Fruit fly (Drosophila melanogaster) whole organism, embryonic: ENCODE results near the gene CG4593.

Experiments
- Atf-2 ChIP-seq: fragments of 200-800 bp; sonication (Bioruptor generic); optimal IDR thresholded peaks from 2 replicates; lab custom pipeline; 2016; ENCODE audit warnings: missing biosample characterization, missing genetic modification characterization
- CG10274 ChIP-seq: fragments of 200-800 bp; sonication (Bioruptor generic); optimal IDR thresholded peaks from 3 replicates; lab custom pipeline; 2017; ENCODE audit warnings: missing biosample characterization, mild to moderate bottlenecking, missing genetic modification characterization
- CG10366 ChIP-seq: fragments of 200-800 bp; sonication (Bioruptor generic); IDR thresholded peaks from 2 replicates; pipeline ENCODE4 v1.3.6; 2022; ENCODE audit warnings: missing biosample characterization, missing genetic modification characterization
- CG10959 ChIP-seq: fragments of 200-800 bp; sonication (Bioruptor generic); IDR thresholded peaks from 2 replicates; pipeline ENCODE4 v1.3.6; 2022; ENCODE audit warnings: missing biosample characterization, missing genetic modification characterization
- CG11085 ChIP-seq: fragments of 200-800 bp; sonication (Bioruptor generic); IDR thresholded peaks from 2 replicates; pipeline ENCODE4 v1.3.6; 2022; ENCODE audit warnings: missing biosample characterization, missing genetic modification characterization
- CG12155 ChIP-seq: fragments of 200-800 bp; sonication (Bioruptor generic); optimal IDR thresholded peaks from 3 replicates; lab custom pipeline; 2016; ENCODE audit warnings: missing biosample characterization, missing genetic modification characterization
- CG14014 ChIP-seq: fragments of 200-800 bp; sonication (Bioruptor generic); IDR thresholded peaks from 2 replicates; pipeline ENCODE4 v1.3.6; 2022; ENCODE audit warnings: missing biosample characterization, missing genetic modification characterization
- CG14710 ChIP-seq: fragments of 200-800 bp; sonication (Bioruptor generic); optimal IDR thresholded peaks from 3 replicates; lab custom pipeline; 2019; ENCODE audit warnings: missing biosample characterization, mild to moderate bottlenecking, missing genetic modification characterization, moderate library complexity
- CG15011 ChIP-seq: fragments of 200-800 bp; sonication (Bioruptor generic); optimal IDR thresholded peaks from 3 replicates; lab custom pipeline; 2018; ENCODE audit warnings: missing biosample characterization, mild to moderate bottlenecking, missing genetic modification characterization
- CG16815 ChIP-seq: fragments of 200-800 bp; sonication (Bioruptor generic); optimal IDR thresholded peaks from 3 replicates; lab custom pipeline; 2017; ENCODE audit warnings: missing biosample characterization, mild to moderate bottlenecking, missing genetic modification characterization
- CG17359 ChIP-seq: fragments of 200-800 bp; sonication (Bioruptor generic); optimal IDR thresholded peaks from 3 replicates; lab custom pipeline; 2018; ENCODE audit warnings: missing biosample characterization, mild to moderate bottlenecking, missing genetic modification characterization, moderate library complexity
- CG17568 ChIP-seq: fragments of 200-800 bp; sonication (Bioruptor generic); optimal IDR thresholded peaks from 2 replicates; lab custom pipeline; 2018; ENCODE audit warnings: missing biosample characterization, mild to moderate bottlenecking, missing genetic modification characterization, moderate library complexity
- CG17829 ChIP-seq: fragments of 200-800 bp; optimal IDR thresholded peaks from 2 replicates; lab custom pipeline; 2019; ENCODE audit warnings: missing biosample characterization, mild to moderate bottlenecking, missing genetic modification characterization, moderate library complexity
- CG18011 ChIP-seq: fragments of 200-800 bp; sonication (Bioruptor generic); optimal IDR thresholded peaks from 2 replicates; lab custom pipeline; 2017; ENCODE audit warnings: missing biosample characterization, missing genetic modification characterization, mild to moderate bottlenecking, moderate library complexity, missing genotype
- CG1832 ChIP-seq: fragments of 200-800 bp; sonication (Bioruptor generic); optimal IDR thresholded peaks from 2 replicates; lab custom pipeline; 2017; ENCODE audit warnings: missing biosample characterization, mild to moderate bottlenecking, missing genetic modification characterization, inconsistent platforms
- CG32532 ChIP-seq: fragments of 200-800 bp; sonication (Bioruptor generic); IDR thresholded peaks from 2 replicates; pipeline ENCODE4 v1.3.6; 2022; ENCODE audit warnings: missing biosample characterization, missing genetic modification characterization
- CG34224 ChIP-seq: fragments of 200-800 bp; sonication (Bioruptor generic); IDR thresholded peaks from 3 replicates; pipeline ENCODE4 v1.3.6; 2022; ENCODE audit warnings: missing biosample characterization, missing genetic modification characterization; ENCODE audit not compliant: partially characterized antibody
- CG7745 ChIP-seq: fragments of 200-800 bp; sonication (Bioruptor generic); optimal IDR thresholded peaks from 2 replicates; lab custom pipeline; 2018; ENCODE audit warnings: missing biosample characterization, mild to moderate bottlenecking, missing genetic modification characterization, moderate library complexity
- CG7963 ChIP-seq: fragments of 200-800 bp; sonication (Bioruptor generic); IDR thresholded peaks from 3 replicates; pipeline ENCODE4 v1.3.6; 2022; ENCODE audit warnings: missing biosample characterization, missing genetic modification characterization; ENCODE audit not compliant: partially characterized antibody
- CG8089 ChIP-seq: fragments of 200-800 bp; sonication (Bioruptor generic); optimal IDR thresholded peaks from 3 replicates; lab custom pipeline; 2016; ENCODE audit warnings: missing biosample characterization, missing genetic modification characterization
- CHES-1-like ChIP-seq: fragments of 200-800 bp; sonication (Bioruptor generic); optimal IDR thresholded peaks from 2 replicates; lab custom pipeline; 2016; ENCODE audit warnings: missing biosample characterization, missing genetic modification characterization
- Camta ChIP-seq: fragments of 200-800 bp; sonication (Bioruptor generic); optimal IDR thresholded peaks from 2 replicates; lab custom pipeline; 2016; ENCODE audit warnings: missing biosample characterization, missing genetic modification characterization
- Doc3 ChIP-seq: fragments of 200-800 bp; sonication (Bioruptor generic); IDR thresholded peaks from 3 replicates; pipeline ENCODE4 v1.3.6; 2022; ENCODE audit warnings: missing biosample characterization, missing genetic modification characterization; ENCODE audit not compliant: partially characterized antibody
- Fer2 ChIP-seq: fragments of 200-800 bp; sonication (Bioruptor generic); optimal IDR thresholded peaks from 2 replicates; lab custom pipeline; 2018; ENCODE audit warnings: missing biosample characterization, mild to moderate bottlenecking, missing genetic modification characterization, moderate library complexity
- GATAe ChIP-seq: fragments of 200-800 bp; sonication (Bioruptor generic); conservative IDR thresholded peaks from 2 replicates; pipeline ENCODE4 v1.3.6; 2022; ENCODE audit warnings: missing biosample characterization, missing genetic modification characterization
- NC2β ChIP-seq: fragments of 200-800 bp; sonication (Bioruptor generic); optimal IDR thresholded peaks from 2 replicates; lab custom pipeline; 2016; ENCODE audit warnings: missing biosample characterization, missing genetic modification characterization
- Nf-YB ChIP-seq: fragments of 200-800 bp; sonication (Bioruptor generic); optimal IDR thresholded peaks from 3 replicates; lab custom pipeline; 2019; ENCODE audit warnings: missing biosample characterization, mild to moderate bottlenecking, missing genetic modification characterization, moderate library complexity
- Sox102F ChIP-seq: fragments of 200-800 bp; sonication (Bioruptor generic); optimal IDR thresholded peaks from 2 replicates; lab custom pipeline; 2018; ENCODE audit warnings: missing biosample characterization, mild to moderate bottlenecking, missing genetic modification characterization, moderate library complexity
- Ssrp ChIP-seq: fragments of 200-800 bp; sonication (Bioruptor generic); optimal IDR thresholded peaks from 2 replicates; lab custom pipeline; 2018; ENCODE audit warnings: missing biosample characterization, mild to moderate bottlenecking, missing genetic modification characterization, moderate library complexity
- al ChIP-seq: fragments of 200-800 bp; sonication (Bioruptor generic); IDR thresholded peaks from 2 replicates; pipeline ENCODE4 v1.3.6; 2022; ENCODE audit warnings: missing biosample characterization, missing genetic modification characterization
- ash1 ChIP-seq: fragments of 200-800 bp; sonication (Bioruptor generic); optimal IDR thresholded peaks from 2 replicates; lab custom pipeline; 2018; ENCODE audit warnings: missing biosample characterization, mild to moderate bottlenecking, missing genetic modification characterization
- ato ChIP-seq: fragments of 200-800 bp; sonication (Bioruptor generic); IDR thresholded peaks from 2 replicates; pipeline ENCODE4 v1.3.6; 2022; ENCODE audit warnings: missing biosample characterization, missing genetic modification characterization; ENCODE audit not compliant: partially characterized antibody
- bab2 ChIP-seq: fragments of 200-800 bp; sonication (Bioruptor generic); optimal IDR thresholded peaks from 2 replicates; lab custom pipeline; 2016; ENCODE audit warnings: missing biosample characterization, missing genetic modification characterization
- cad ChIP-seq: fragments of >200 bp; optimal IDR thresholded peaks from 2 replicates; lab custom pipeline; 2017; ENCODE audit warnings: missing biosample characterization, missing genetic modification characterization
- cato ChIP-seq: fragments of 200-800 bp; sonication (Bioruptor generic); optimal IDR thresholded peaks from 2 replicates; lab custom pipeline; 2016; ENCODE audit warnings: missing biosample characterization, missing genetic modification characterization, borderline replicate concordance
- chn ChIP-seq: fragments of 200-800 bp; sonication (Bioruptor generic); optimal IDR thresholded peaks from 2 replicates; lab custom pipeline; 2016; ENCODE audit warnings: missing biosample characterization, missing genetic modification characterization
- fd102C ChIP-seq: fragments of 200-800 bp; sonication (Bioruptor generic); optimal IDR thresholded peaks from 2 replicates; lab custom pipeline; 2018; ENCODE audit warnings: missing biosample characterization, mild to moderate bottlenecking, missing genetic modification characterization, moderate library complexity
- fd3F ChIP-seq: fragments of 200-800 bp; sonication (Bioruptor generic); optimal IDR thresholded peaks from 2 replicates; lab custom pipeline; 2018; ENCODE audit warnings: missing biosample characterization, mild to moderate bottlenecking, missing genetic modification characterization, moderate library complexity
- ind ChIP-seq: fragments of 200-800 bp; sonication (Bioruptor generic); optimal IDR thresholded peaks from 3 replicates; lab custom pipeline; 2016; ENCODE audit warnings: missing biosample characterization, missing genetic modification characterization
- insv ChIP-seq, 2 experiments: fragments of 200-800 bp; sonication (Bioruptor generic); optimal IDR thresholded peaks; 3 replicates each; lab custom pipeline; 2016 to 2018; ENCODE audit warnings: missing biosample characterization in 2 of 2, missing genetic modification characterization in 2 of 2
- lbe ChIP-seq: fragments of 200-800 bp; sonication (Bioruptor generic); optimal IDR thresholded peaks from 2 replicates; lab custom pipeline; 2016; ENCODE audit warnings: missing biosample characterization, mild to moderate bottlenecking, missing genetic modification characterization
- nmo ChIP-seq: fragments of 200-800 bp; sonication (Bioruptor generic); optimal IDR thresholded peaks from 2 replicates; lab custom pipeline; 2018; ENCODE audit warnings: missing biosample characterization, mild to moderate bottlenecking, missing genetic modification characterization, moderate library complexity
- sisA ChIP-seq: fragments of 200-800 bp; sonication (Bioruptor generic); IDR thresholded peaks from 2 replicates; pipeline ENCODE4 v1.3.6; 2022; ENCODE audit warnings: missing biosample characterization, missing genetic modification characterization
- stc ChIP-seq: fragments of 200-800 bp; sonication (Bioruptor generic); IDR thresholded peaks from 2 replicates; pipeline ENCODE4 v1.3.6; 2022; ENCODE audit warnings: missing biosample characterization, missing genetic modification characterization
- tio ChIP-seq: fragments of 200-800 bp; sonication (Bioruptor generic); optimal IDR thresholded peaks from 2 replicates; lab custom pipeline; 2017; ENCODE audit warnings: missing biosample characterization, missing genetic modification characterization, inconsistent platforms
- tll ChIP-seq, 2 experiments: fragments of 200-800 bp in 1 of 2; fragments of >200 bp in 1 of 2; sonication (Bioruptor generic) in 1 of 2; optimal IDR thresholded peaks; 2 replicates each; lab custom pipeline; 2017 to 2019; ENCODE audit warnings: missing biosample characterization in 2 of 2, missing genetic modification characterization in 2 of 2, mild to moderate bottlenecking in 1 of 2, moderate library complexity in 1 of 2
- unpg ChIP-seq: fragments of 200-800 bp; sonication (Bioruptor generic); optimal IDR thresholded peaks from 3 replicates; lab custom pipeline; 2018; ENCODE audit warnings: missing biosample characterization, mild to moderate bottlenecking, missing genetic modification characterization, moderate library complexity
- vfl ChIP-seq: fragments of 200-800 bp; sonication (Bioruptor generic); optimal IDR thresholded peaks from 2 replicates; lab custom pipeline; 2016; ENCODE audit warnings: missing biosample characterization, missing genetic modification characterization
- vvl ChIP-seq: fragments of 200-800 bp; sonication (Bioruptor generic); IDR thresholded peaks from 2 replicates; pipeline ENCODE4 v1.3.6; 2022; ENCODE audit warnings: missing biosample characterization, missing genetic modification characterization
- wor ChIP-seq: fragments of 200-800 bp; sonication (Bioruptor generic); IDR thresholded peaks from 2 replicates; pipeline ENCODE4 v1.3.6; 2022; ENCODE audit warnings: missing biosample characterization, missing genetic modification characterization

Gene CG4593

dm6 chrX:6993753-6994152 is 19.9 kb upstream of the CG4593 start (continued):
- TF ChIP-seq fd102C (no peak), CG15011 (peak; percentile 49), bab2 (GFP tag; lab: Kevin White, UChicago) (peak; percentile 47), ato (no peak), insv (GFP tag; optimal IDR thresholded peaks at IDR 0.05; lab: Kevin White, UChicago) (no peak), Doc3 (GFP tag; lab: Robert Waterston, UW) (no peak), NC2β (GFP tag; lab: Kevin White, UChicago) (peak; percentile 72), CG10366 (GFP tag; lab: Robert Waterston, UW) (peak; percentile 80), al (GFP tag; lab: Robert Waterston, UW) (peak; percentile 52; the same call in 1 of the 2 replicates), vvl (GFP tag; lab: Robert Waterston, UW) (peak; percentile 89), CG8089 (GFP tag; lab: Kevin White, UChicago) (peak; percentile 57), ash1 (no peak), CG14710 (tag; lab: Kevin White, UChicago) (peak; percentile 35), Fer2 (peak; percentile 10), CG10274 (peak; percentile 67), tll (GFP tag; optimal IDR thresholded peaks at IDR 0.05; lab: Kevin White, UChicago) (no peak), CG11085 (GFP tag; lab: Robert Waterston, UW) (peak; percentile 63), CG10959 (GFP tag; lab: Robert Waterston, UW) (peak; percentile 42; the same call in 1 of the 2 replicates), CG34224 (GFP tag; lab: Robert Waterston, UW) (no peak), stc (GFP tag; lab: Robert Waterston, UW) (peak; percentile 79), nmo (GFP tag; lab: Kevin White, UChicago) (peak; percentile 75), Atf-2 (GFP tag; lab: Kevin White, UChicago) (peak; percentile 46), CG17568 (GFP tag; lab: Kevin White, UChicago) (peak; percentile 56), CG17359 (peak; percentile 78), CG12155 (GFP tag; lab: Kevin White, UChicago) (peak; percentile 69), chn (GFP tag; lab: Kevin White, UChicago) (peak; percentile 40), ind (peak; percentile 74), CG14014 (GFP tag; lab: Robert Waterston, UW) (peak; percentile 81), CG32532 (GFP tag; lab: Robert Waterston, UW) (peak; percentile 80), sisA (GFP tag; lab: Robert Waterston, UW) (peak; percentile 76), CG18011 (GFP tag; lab: Kevin White, UChicago) (peak; percentile 21), Nf-YB (GFP tag; lab: Kevin White, UChicago) (no peak), lbe (peak; percentile 76), CG17829 (tag; lab: Kevin White, UChicago) (no peak), vfl (GFP tag; lab: Kevin White, UChicago) (peak; percentile 16), Ssrp (tag; lab: Kevin White, UChicago) (peak; percentile 31), fd3F (GFP tag; lab: Kevin White, UChicago) (peak; percentile 35), GATAe (GFP tag; lab: Robert Waterston, UW) (peak; percentile 77), CG7745 (tag; lab: Kevin White, UChicago) (no peak), CG1832 (GFP tag; lab: Kevin White, UChicago) (no peak), tio (peak; percentile 60), CG7963 (GFP tag; lab: Robert Waterston, UW) (no peak), unpg (GFP tag; lab: Kevin White, UChicago) (peak; percentile 68), wor (peak; percentile 63), Sox102F (peak; percentile 76), Camta (GFP tag; lab: Kevin White, UChicago) (peak; percentile 24), cato (GFP tag; lab: Kevin White, UChicago) (peak; percentile 34), CG16815 (GFP tag; lab: Kevin White, UChicago) (peak; percentile 49), CHES-1-like (GFP tag; lab: Kevin White, UChicago) (peak; percentile 70), cad (no peak)
